Fruit fly (Drosophila melanogaster) whole organism, wandering third instar larva: Measurements from ENCODE around the gene Gpdh3.

Source experiments
- Abd-B ChIP-seq: fragments of >200 bp; optimal IDR thresholded peaks from 2 replicates; lab custom pipeline; 2017; ENCODE audit warnings: missing biosample characterization, missing genetic modification characterization
- CG32264 ChIP-seq: fragments of 200-800 bp; sonication (Bioruptor generic); optimal IDR thresholded peaks from 2 replicates; lab custom pipeline; 2016; ENCODE audit warnings: missing biosample characterization, missing genetic modification characterization
- CG9705 ChIP-seq: fragments of 200-800 bp; sonication (Bioruptor generic); optimal IDR thresholded peaks from 2 replicates; lab custom pipeline; 2018; ENCODE audit warnings: missing biosample characterization, mild to moderate bottlenecking, missing genetic modification characterization
- CrebA ChIP-seq: fragments of 200-800 bp; sonication (Bioruptor generic); optimal IDR thresholded peaks from 2 replicates; lab custom pipeline; 2016; ENCODE audit warnings: missing biosample characterization, mild to moderate bottlenecking, missing genetic modification characterization, borderline replicate concordance
- Dfd ChIP-seq: fragments of >200 bp; optimal IDR thresholded peaks from 2 replicates; lab custom pipeline; 2017; ENCODE audit warnings: missing biosample characterization, missing genetic modification characterization
- Dif ChIP-seq: fragments of 200-275, 200-300 bp; sonication (Bioruptor generic); optimal IDR thresholded peaks from 2 replicates; lab custom pipeline; 2018; ENCODE audit warnings: missing biosample characterization, missing genetic modification characterization; ENCODE audit not compliant: partially characterized antibody
- GATAd ChIP-seq: sonication (Bioruptor generic); optimal IDR thresholded peaks from 2 replicates; lab custom pipeline; 2016; ENCODE audit warnings: missing biosample characterization, missing genetic modification characterization
- HLH106 ChIP-seq: fragments of 200-800 bp; optimal IDR thresholded peaks from 3 replicates; lab custom pipeline; 2019; ENCODE audit warnings: missing biosample characterization, mild to moderate bottlenecking, missing genetic modification characterization, moderate library complexity
- Hnf4 ChIP-seq: fragments of 200-800 bp; sonication (Bioruptor generic); optimal IDR thresholded peaks from 2 replicates; lab custom pipeline; 2016; ENCODE audit warnings: missing biosample characterization, mild to moderate bottlenecking, missing genetic modification characterization
- Hr78 ChIP-seq: fragments of >200 bp; optimal IDR thresholded peaks from 2 replicates; lab custom pipeline; 2017; ENCODE audit warnings: missing biosample characterization, missing genetic modification characterization
- Hr83 ChIP-seq: fragments of 200-300 bp; sonication (Bioruptor generic); optimal IDR thresholded peaks from 2 replicates; lab custom pipeline; 2016; ENCODE audit warnings: missing biosample characterization, mild to moderate bottlenecking, missing genetic modification characterization, moderate library complexity; ENCODE audit not compliant: poor library complexity, severe bottlenecking
- Jra ChIP-seq: sonication (Bioruptor generic); optimal IDR thresholded peaks from 2 replicates; lab custom pipeline; 2016; ENCODE audit warnings: missing biosample characterization, missing genetic modification characterization
- Mio ChIP-seq: sonication (Bioruptor generic); optimal IDR thresholded peaks from 2 replicates; lab custom pipeline; 2016; ENCODE audit warnings: missing biosample characterization, missing genetic modification characterization
- Myc ChIP-seq: fragments of >200 bp; optimal IDR thresholded peaks from 2 replicates; lab custom pipeline; 2017
- N ChIP-seq: fragments of >200 bp; optimal IDR thresholded peaks from 2 replicates; lab custom pipeline; 2018; ENCODE audit warnings: missing biosample characterization, missing external identifiers, missing genetic modification characterization
- OdsH ChIP-seq: fragments of 200-800 bp; sonication (Bioruptor generic); optimal IDR thresholded peaks from 2 replicates; lab custom pipeline; 2016; ENCODE audit warnings: missing biosample characterization, mild to moderate bottlenecking, missing genetic modification characterization
- Rel ChIP-seq, 2 experiments: fragments of 200-800 bp; sonication (Bioruptor generic) in 1 of 2; optimal IDR thresholded peaks; 2 replicates in 1 of 2; 3 replicates in 1 of 2; lab custom pipeline; 2016 to 2019; ENCODE audit warnings: mild to moderate bottlenecking in 2 of 2, missing biosample characterization in 2 of 2, missing genetic modification characterization in 2 of 2, moderate library complexity in 1 of 2
- Sp1 ChIP-seq: fragments of 200-800 bp; sonication (Bioruptor generic); optimal IDR thresholded peaks from 3 replicates; lab custom pipeline; 2019; ENCODE audit warnings: missing biosample characterization, mild to moderate bottlenecking, missing genetic modification characterization, moderate library complexity
- Vsx2 ChIP-seq: fragments of 200-300, 225-300 bp; sonication (Bioruptor generic); optimal IDR thresholded peaks from 2 replicates; lab custom pipeline; 2018; ENCODE audit warnings: missing biosample characterization, missing genetic modification characterization; ENCODE audit not compliant: partially characterized antibody
- br ChIP-seq: fragments of 200-800 bp; sonication (Bioruptor generic); optimal IDR thresholded peaks from 2 replicates; lab custom pipeline; 2016; ENCODE audit warnings: missing biosample characterization, missing genetic modification characterization
- brk ChIP-seq: fragments of 200-800 bp; sonication (Bioruptor generic); optimal IDR thresholded peaks from 2 replicates; lab custom pipeline; 2016; ENCODE audit warnings: missing biosample characterization, mild to moderate bottlenecking, missing genetic modification characterization
- dmrt93B ChIP-seq: fragments of 200-800 bp; sonication (Bioruptor generic); optimal IDR thresholded peaks from 2 replicates; lab custom pipeline; 2018; ENCODE audit warnings: missing biosample characterization, mild to moderate bottlenecking, missing genetic modification characterization
- dsf ChIP-seq: sonication (Bioruptor generic); optimal IDR thresholded peaks from 2 replicates; lab custom pipeline; 2016; ENCODE audit warnings: missing biosample characterization, missing genetic modification characterization, borderline replicate concordance
- ey ChIP-seq: fragments of 200-800 bp; sonication (Bioruptor generic); optimal IDR thresholded peaks from 2 replicates; lab custom pipeline; 2016; ENCODE audit warnings: missing biosample characterization, missing genetic modification characterization
- foxo ChIP-seq, 2 experiments: fragments of 200-800 bp; sonication (Bioruptor generic); optimal IDR thresholded peaks; 2 replicates in 1 of 2; 3 replicates in 1 of 2; lab custom pipeline; 2016 to 2017; ENCODE audit warnings: missing biosample characterization in 2 of 2, missing genetic modification characterization in 2 of 2
- fru ChIP-seq: fragments of 200-800 bp; sonication (Bioruptor generic); optimal IDR thresholded peaks from 3 replicates; lab custom pipeline; 2016; ENCODE audit warnings: missing biosample characterization, mild to moderate bottlenecking, missing genetic modification characterization
- h ChIP-seq: fragments of 200-800 bp; sonication (Bioruptor generic); optimal IDR thresholded peaks from 3 replicates; lab custom pipeline; 2016; ENCODE audit warnings: missing biosample characterization, mild to moderate bottlenecking, missing genetic modification characterization
- jim ChIP-seq: fragments of 175-275, 200-325 bp; sonication (Bioruptor generic); optimal IDR thresholded peaks from 2 replicates; lab custom pipeline; 2016; ENCODE audit warnings: missing biosample characterization, mild to moderate bottlenecking, missing genetic modification characterization
- lola ChIP-seq: fragments of >200 bp; optimal IDR thresholded peaks from 2 replicates; lab custom pipeline; 2017; ENCODE audit warnings: missing biosample characterization, missing genetic modification characterization
- pan ChIP-seq: fragments of >200 bp; optimal IDR thresholded peaks from 2 replicates; lab custom pipeline; 2017
- psq ChIP-seq: fragments of 200-800 bp; sonication (Bioruptor generic); optimal IDR thresholded peaks from 3 replicates; lab custom pipeline; 2017; ENCODE audit warnings: missing biosample characterization, mild to moderate bottlenecking, missing genetic modification characterization, moderate library complexity
- rgr ChIP-seq: fragments of 200-800 bp; sonication (Bioruptor generic); optimal IDR thresholded peaks from 3 replicates; lab custom pipeline; 2016; ENCODE audit warnings: missing biosample characterization, mild to moderate bottlenecking, missing genetic modification characterization
- sage ChIP-seq: fragments of 200-800 bp; sonication (Bioruptor generic); optimal IDR thresholded peaks from 2 replicates; lab custom pipeline; 2016; ENCODE audit warnings: missing biosample characterization, mild to moderate bottlenecking, missing genetic modification characterization
- sv ChIP-seq: fragments of 200-800 bp; sonication (Bioruptor generic); optimal IDR thresholded peaks from 3 replicates; lab custom pipeline; 2016; ENCODE audit warnings: missing biosample characterization, missing genetic modification characterization
- tai ChIP-seq: sonication (Bioruptor generic); optimal IDR thresholded peaks from 2 replicates; lab custom pipeline; 2016; ENCODE audit warnings: missing biosample characterization, missing genetic modification characterization
- usp ChIP-seq: fragments of >200 bp; optimal IDR thresholded peaks from 2 replicates; lab custom pipeline; 2017; ENCODE audit warnings: missing biosample characterization, missing genetic modification characterization
- woc ChIP-seq: sonication (Bioruptor generic); optimal IDR thresholded peaks from 2 replicates; lab custom pipeline; 2016; ENCODE audit warnings: missing biosample characterization, mild to moderate bottlenecking, missing genetic modification characterization

Gene Gpdh3

dm6 chr3R:22356464-22357410 lies 25.1 kb upstream of the Gpdh3 start, which contains the start of gene Sar1:
TSS of gene Sar1 (plus strand) at chr3R:22356685.
- TF ChIP-seq br (peak; percentile 10), woc (no peak), Myc (lab: Kevin White, UChicago) (peak; percentile 10), CrebA (GFP tag; lab: Kevin White, UChicago) (no peak), dsf (GFP tag; lab: Kevin White, UChicago) (no peak), CG9705 (no peak), N (GFP tag; lab: Kevin White, UChicago) (peak; percentile 30), Hr83 (no peak), Dfd (GFP tag; lab: Kevin White, UChicago) (no peak), Rel (GFP tag; optimal IDR thresholded peaks at IDR 0.05; lab: Kevin White, UChicago) (no peak), Rel (tag; optimal IDR thresholded peaks at IDR 0.05; lab: Kevin White, UChicago) (no peak), usp (GFP tag; lab: Kevin White, UChicago) (no peak), h (GFP tag; lab: Kevin White, UChicago) (peak; percentile 30), psq (no peak), Sp1 (GFP tag; lab: Kevin White, UChicago) (no peak), CG32264 (GFP tag; lab: Kevin White, UChicago) (no peak), HLH106 (tag; lab: Kevin White, UChicago) (peak; percentile 31), foxo (GFP tag; optimal IDR thresholded peaks at IDR 0.05; lab: Kevin White, UChicago) (peak in 1 of 2 experiments; percentile 34), GATAd (no peak), Dif (GFP tag; lab: Kevin White, UChicago) (no peak), Mio (GFP tag; lab: Kevin White, UChicago) (no peak), Hnf4 (no peak), Jra (GFP tag; lab: Kevin White, UChicago) (no peak), brk (no peak), Hr78 (GFP tag; lab: Kevin White, UChicago) (no peak), Abd-B (GFP tag; lab: Kevin White, UChicago) (no peak), pan (lab: Kevin White, UChicago) (no peak), ey (no peak), fru (GFP tag; lab: Kevin White, UChicago) (no peak), Vsx2 (GFP tag; lab: Kevin White, UChicago) (peak; percentile 82), rgr (no peak), tai (no peak), dmrt93B (GFP tag; lab: Kevin White, UChicago) (no peak), sv (GFP tag; lab: Kevin White, UChicago) (no peak)
- TF ChIP-seq, all 38 proteins: peak for 7

dm6 chr3R:22357942-22358341 lies 23.9 kb upstream of the Gpdh3 start:
- TF ChIP-seq Abd-B (GFP tag; lab: Kevin White, UChicago) (no peak), psq (peak; percentile 2), dmrt93B (GFP tag; lab: Kevin White, UChicago) (no peak), jim (GFP tag; lab: Kevin White, UChicago) (no peak), tai (no peak), woc (no peak), foxo (GFP tag; optimal IDR thresholded peaks at IDR 0.05; lab: Kevin White, UChicago) (peak in 1 of 2 experiments; percentile 14), Rel (GFP tag; optimal IDR thresholded peaks at IDR 0.05; lab: Kevin White, UChicago) (no peak), Rel (tag; optimal IDR thresholded peaks at IDR 0.05; lab: Kevin White, UChicago) (no peak), Myc (lab: Kevin White, UChicago) (no peak), h (GFP tag; lab: Kevin White, UChicago) (peak; percentile 18), Hnf4 (peak; percentile 14), Hr78 (GFP tag; lab: Kevin White, UChicago) (no peak), lola (no peak), Mio (GFP tag; lab: Kevin White, UChicago) (no peak)

dm6 chr3R:22358810-22359209 lies 23.0 kb upstream of the Gpdh3 start:
- TF ChIP-seq Myc (lab: Kevin White, UChicago): no peak
- TF ChIP-seq GATAd: no peak
- peak; percentile 68 for TF ChIP-seq Jra (GFP tag; lab: Kevin White, UChicago)
- TF ChIP-seq HLH106 (tag; lab: Kevin White, UChicago): peak; percentile 61
- peak; percentile 92 for TF ChIP-seq OdsH (GFP tag; lab: Kevin White, UChicago)
- peak; percentile 60 for TF ChIP-seq sage (GFP tag; lab: Kevin White, UChicago)
- TF ChIP-seq Sp1 (GFP tag; lab: Kevin White, UChicago): peak; percentile 50
- peak; percentile 79 for TF ChIP-seq br
- peak; percentile 92 for TF ChIP-seq h (GFP tag; lab: Kevin White, UChicago)
- no peak for TF ChIP-seq Hr83
- TF ChIP-seq Dfd (GFP tag; lab: Kevin White, UChicago): no peak
- TF ChIP-seq sv (GFP tag; lab: Kevin White, UChicago): peak; percentile 47
- peak; percentile 23 for TF ChIP-seq CG32264 (GFP tag; lab: Kevin White, UChicago)
- peak; percentile 77 for TF ChIP-seq Hnf4
- TF ChIP-seq dmrt93B (GFP tag; lab: Kevin White, UChicago): peak; percentile 15
- peak in 1 of 2 experiments; percentile 85 for TF ChIP-seq foxo (GFP tag; optimal IDR thresholded peaks at IDR 0.05; lab: Kevin White, UChicago)
- TF ChIP-seq CG9705: no peak
- TF ChIP-seq psq: peak; percentile 72
- TF ChIP-seq jim (GFP tag; lab: Kevin White, UChicago): no peak
- peak; percentile 94 for TF ChIP-seq rgr
- TF ChIP-seq Mio (GFP tag; lab: Kevin White, UChicago): peak; percentile 63
- TF ChIP-seq usp (GFP tag; lab: Kevin White, UChicago): no peak
- peak; percentile 27 for TF ChIP-seq woc
- TF ChIP-seq fru (GFP tag; lab: Kevin White, UChicago): peak; percentile 80
- TF ChIP-seq brk: peak; percentile 85
- no peak for TF ChIP-seq N (GFP tag; lab: Kevin White, UChicago)
- peak; percentile 46 for TF ChIP-seq Rel (GFP tag; optimal IDR thresholded peaks at IDR 0.05; lab: Kevin White, UChicago)
- peak; percentile 24 for TF ChIP-seq Rel (tag; optimal IDR thresholded peaks at IDR 0.05; lab: Kevin White, UChicago)
- TF ChIP-seq Abd-B (GFP tag; lab: Kevin White, UChicago): no peak
- peak; percentile 89 for TF ChIP-seq ey
